Fruit fly (Drosophila melanogaster) whole organism, wandering third instar larva: ENCODE measurements around the gene CG34447.

Source experiments
- Abd-B ChIP-seq: fragments of >200 bp; optimal IDR thresholded peaks from 2 replicates; lab custom pipeline; 2017; ENCODE audit warnings: missing biosample characterization, missing genetic modification characterization
- Dfd ChIP-seq: fragments of >200 bp; optimal IDR thresholded peaks from 2 replicates; lab custom pipeline; 2017; ENCODE audit warnings: missing biosample characterization, missing genetic modification characterization
- Jra ChIP-seq: sonication (Bioruptor generic); optimal IDR thresholded peaks from 2 replicates; lab custom pipeline; 2016; ENCODE audit warnings: missing biosample characterization, missing genetic modification characterization
- Mio ChIP-seq: sonication (Bioruptor generic); optimal IDR thresholded peaks from 2 replicates; lab custom pipeline; 2016; ENCODE audit warnings: missing biosample characterization, missing genetic modification characterization
- Rel ChIP-seq, 2 experiments: fragments of 200-800 bp; sonication (Bioruptor generic) in 1 of 2; optimal IDR thresholded peaks; 2 replicates in 1 of 2; 3 replicates in 1 of 2; lab custom pipeline; 2016 to 2019; ENCODE audit warnings: mild to moderate bottlenecking in 2 of 2, missing biosample characterization in 2 of 2, missing genetic modification characterization in 2 of 2, moderate library complexity in 1 of 2
- Vsx2 ChIP-seq: fragments of 200-300, 225-300 bp; sonication (Bioruptor generic); optimal IDR thresholded peaks from 2 replicates; lab custom pipeline; 2018; ENCODE audit warnings: missing biosample characterization, missing genetic modification characterization; ENCODE audit not compliant: partially characterized antibody
- ey ChIP-seq: fragments of 200-800 bp; sonication (Bioruptor generic); optimal IDR thresholded peaks from 2 replicates; lab custom pipeline; 2016; ENCODE audit warnings: missing biosample characterization, missing genetic modification characterization
- fru ChIP-seq: fragments of 200-800 bp; sonication (Bioruptor generic); optimal IDR thresholded peaks from 3 replicates; lab custom pipeline; 2016; ENCODE audit warnings: missing biosample characterization, mild to moderate bottlenecking, missing genetic modification characterization
- rgr ChIP-seq: fragments of 200-800 bp; sonication (Bioruptor generic); optimal IDR thresholded peaks from 3 replicates; lab custom pipeline; 2016; ENCODE audit warnings: missing biosample characterization, mild to moderate bottlenecking, missing genetic modification characterization
- tai ChIP-seq: sonication (Bioruptor generic); optimal IDR thresholded peaks from 2 replicates; lab custom pipeline; 2016; ENCODE audit warnings: missing biosample characterization, missing genetic modification characterization
- woc ChIP-seq: sonication (Bioruptor generic); optimal IDR thresholded peaks from 2 replicates; lab custom pipeline; 2016; ENCODE audit warnings: missing biosample characterization, mild to moderate bottlenecking, missing genetic modification characterization

- no peak for TF ChIP-seq Mio (GFP tag; lab: Kevin White, UChicago)
- TF ChIP-seq Rel (GFP tag; optimal IDR thresholded peaks at IDR 0.05; lab: Kevin White, UChicago) = no peak
- TF ChIP-seq Rel (tag; optimal IDR thresholded peaks at IDR 0.05; lab: Kevin White, UChicago) = no peak
- no peak for TF ChIP-seq Vsx2 (GFP tag; lab: Kevin White, UChicago)
- no peak for TF ChIP-seq Abd-B (GFP tag; lab: Kevin White, UChicago)
- no peak for TF ChIP-seq Jra (GFP tag; lab: Kevin White, UChicago)
- no peak for TF ChIP-seq tai (GFP tag; lab: Kevin White, UChicago)
- no peak for TF ChIP-seq fru (GFP tag; lab: Kevin White, UChicago)
- TF ChIP-seq ey = no peak
- TF ChIP-seq woc (GFP tag; lab: Kevin White, UChicago) = no peak
- TF ChIP-seq rgr (GFP tag; lab: Kevin White, UChicago) = no peak
- no peak for TF ChIP-seq Dfd (GFP tag; lab: Kevin White, UChicago)
Measured at dm6 chr2L:2434222-2434621, 14.4 kb upstream of the CG34447 start.
